Worm (Caenorhabditis elegans) whole organism, L4/young adult: ENCODE measurements around the gene glf-1.

Experiments
- dao-5 ChIP-seq: sonication (generic microtip); optimal IDR thresholded peaks from 2 replicates; lab custom pipeline; 2016; ENCODE audit warnings: missing genotype, missing genetic modification characterization, moderate library complexity, missing compliant biosample characterization
- him-1 ChIP-seq: sonication (generic microtip); optimal IDR thresholded peaks from 2 replicates; lab custom pipeline; 2016; ENCODE audit warnings: missing genotype, missing genetic modification reagents, missing genetic modification characterization, missing compliant biosample characterization

DNA sequence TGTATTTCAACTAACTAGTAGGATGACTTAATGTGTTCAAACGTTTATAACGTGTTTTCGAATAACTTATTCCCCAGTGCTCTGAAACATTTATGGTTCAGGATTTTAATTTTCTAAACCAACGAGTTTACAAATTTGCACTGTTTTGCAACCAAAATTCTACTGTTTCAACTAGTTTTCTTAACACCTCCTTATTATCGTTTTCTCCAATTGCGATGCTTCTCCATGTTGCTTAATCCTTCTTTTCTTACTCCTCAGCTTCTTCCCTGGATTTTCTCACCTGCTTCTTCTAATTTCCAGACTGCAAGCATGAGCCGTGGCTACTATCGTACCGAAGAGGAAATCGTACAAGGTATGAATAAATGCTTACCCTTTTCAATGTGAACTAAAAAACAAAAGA is 44.7 kb downstream of the glf-1 start, which contains the start of gene lin-33:
- TF ChIP-seq him-1 (no peak), dao-5 (tag; lab: Kevin White, UChicago) (no peak)
